Fruit fly (Drosophila melanogaster) whole organism, prepupa: ENCODE results near the gene SIDL.

Source experiments
- CG10631 ChIP-seq: fragments of 200-800 bp; sonication (Bioruptor generic); optimal IDR thresholded peaks from 2 replicates; lab custom pipeline; 2016; ENCODE audit warnings: missing biosample characterization, missing genetic modification characterization
- CG11294 ChIP-seq: fragments of 200-800 bp; sonication (Bioruptor generic); IDR thresholded peaks from 2 replicates; pipeline ENCODE4 v1.3.6; 2022; ENCODE audit warnings: missing biosample characterization, missing genetic modification characterization
- CG11762 ChIP-seq: fragments of 200-800 bp; sonication (Bioruptor generic); optimal IDR thresholded peaks from 3 replicates; lab custom pipeline; 2016; ENCODE audit warnings: missing biosample characterization, missing genetic modification characterization; ENCODE audit not compliant: insufficient read depth
- CG11902 ChIP-seq: fragments of 200-800 bp; sonication (Bioruptor generic); optimal IDR thresholded peaks from 3 replicates; lab custom pipeline; 2016; ENCODE audit warnings: missing biosample characterization, missing genetic modification characterization
- CG1621 ChIP-seq: fragments of 200-800 bp; sonication (Bioruptor generic); optimal IDR thresholded peaks from 3 replicates; lab custom pipeline; 2018; ENCODE audit warnings: missing biosample characterization, mild to moderate bottlenecking, missing genetic modification characterization
- CG16779 ChIP-seq: fragments of 200-800 bp; sonication (Bioruptor generic); optimal IDR thresholded peaks from 3 replicates; lab custom pipeline; 2017; ENCODE audit warnings: missing biosample characterization, mild to moderate bottlenecking, missing genetic modification characterization
- CG31627 ChIP-seq: fragments of 200-800 bp; sonication (Bioruptor generic); optimal IDR thresholded peaks from 3 replicates; lab custom pipeline; 2016; ENCODE audit warnings: missing biosample characterization, missing genetic modification characterization
- CG32006 ChIP-seq: fragments of 200-800 bp; sonication (Bioruptor generic); optimal IDR thresholded peaks from 3 replicates; lab custom pipeline; 2017; ENCODE audit warnings: missing biosample characterization, mild to moderate bottlenecking, missing genetic modification characterization
- CG3919 ChIP-seq: fragments of 200-800 bp; sonication (Bioruptor generic); optimal IDR thresholded peaks from 3 replicates; lab custom pipeline; 2016; ENCODE audit warnings: missing biosample characterization, missing genetic modification characterization
- CG4318 ChIP-seq: fragments of 200-800 bp; sonication (Bioruptor generic); optimal IDR thresholded peaks from 3 replicates; lab custom pipeline; 2017; ENCODE audit warnings: missing biosample characterization, mild to moderate bottlenecking, missing genetic modification characterization
- CG6276 ChIP-seq: fragments of 200-800 bp; sonication (Bioruptor generic); optimal IDR thresholded peaks from 2 replicates; lab custom pipeline; 2017; ENCODE audit warnings: missing biosample characterization, mild to moderate bottlenecking, missing genetic modification characterization
- CG6792 ChIP-seq: fragments of 200-800 bp; sonication (Bioruptor generic); optimal IDR thresholded peaks from 3 replicates; lab custom pipeline; 2016; ENCODE audit warnings: missing biosample characterization, missing genetic modification characterization
- CG6808 ChIP-seq: fragments of 200-800 bp; sonication (Bioruptor generic); optimal IDR thresholded peaks from 3 replicates; lab custom pipeline; 2017; ENCODE audit warnings: missing biosample characterization, missing genetic modification characterization, mild to moderate bottlenecking, moderate library complexity, missing genetic modification reagents
- CG8119 ChIP-seq: fragments of 200-800 bp; sonication (Bioruptor generic); IDR thresholded peaks from 3 replicates; pipeline ENCODE4 v1.3.6; 2022; ENCODE audit warnings: missing biosample characterization, missing genetic modification characterization
- CG8319 ChIP-seq: fragments of 200-800 bp; sonication (Bioruptor generic); optimal IDR thresholded peaks from 3 replicates; lab custom pipeline; 2016; ENCODE audit warnings: missing biosample characterization, missing genetic modification characterization
- Eip78C ChIP-seq: fragments of 200-800 bp; sonication (Bioruptor generic); peaks from one replicate; lab custom pipeline; 2016; ENCODE audit warnings: missing biosample characterization, missing genetic modification characterization
- Eip93F ChIP-seq: fragments of 200-800 bp; sonication (Bioruptor generic); optimal IDR thresholded peaks from 2 replicates; lab custom pipeline; 2016; ENCODE audit warnings: missing biosample characterization, mild to moderate bottlenecking, missing genetic modification characterization
- Ets21C ChIP-seq: fragments of 200-800 bp; sonication (Bioruptor generic); optimal IDR thresholded peaks from 3 replicates; lab custom pipeline; 2016; ENCODE audit warnings: missing biosample characterization, missing genetic modification characterization
- Ets96B ChIP-seq: fragments of 200-800 bp; optimal IDR thresholded peaks from 2 replicates; lab custom pipeline; 2019; ENCODE audit warnings: missing biosample characterization, mild to moderate bottlenecking, missing genetic modification characterization, moderate library complexity
- Gug ChIP-seq: fragments of 200-800 bp; sonication (Bioruptor generic); IDR thresholded peaks from 2 replicates; pipeline ENCODE4 v1.3.6; 2022; ENCODE audit warnings: missing biosample characterization, missing genetic modification characterization
- Hr38 ChIP-seq: sonication (Bioruptor generic); optimal IDR thresholded peaks from 2 replicates; lab custom pipeline; 2016; ENCODE audit warnings: missing biosample characterization, missing genetic modification characterization
- Hr39 ChIP-seq: fragments of 200-800 bp; sonication (Bioruptor generic); optimal IDR thresholded peaks from 2 replicates; lab custom pipeline; 2016; ENCODE audit warnings: missing biosample characterization, missing genetic modification characterization
- Hr4 ChIP-seq: fragments of 200-800 bp; sonication (Bioruptor generic); optimal IDR thresholded peaks from 3 replicates; lab custom pipeline; 2016; ENCODE audit warnings: missing biosample characterization, missing genetic modification characterization
- Lpt ChIP-seq: fragments of 200-800 bp; sonication (Bioruptor generic); optimal IDR thresholded peaks from 3 replicates; lab custom pipeline; 2016; ENCODE audit warnings: missing biosample characterization, missing genetic modification characterization
- OdsH ChIP-seq: fragments of 200-800 bp; sonication (Bioruptor generic); optimal IDR thresholded peaks from 3 replicates; lab custom pipeline; 2016; ENCODE audit warnings: missing biosample characterization, missing genetic modification characterization
- Smox ChIP-seq: fragments of 200-800 bp; sonication (Bioruptor generic); optimal IDR thresholded peaks from 3 replicates; lab custom pipeline; 2016; ENCODE audit warnings: missing biosample characterization, missing genetic modification characterization
- Sox14 ChIP-seq: fragments of 200-800 bp; sonication (Bioruptor generic); optimal IDR thresholded peaks from 3 replicates; lab custom pipeline; 2016; ENCODE audit warnings: missing biosample characterization, missing genetic modification characterization
- Sox15 ChIP-seq: fragments of 200-800 bp; sonication (Bioruptor generic); optimal IDR thresholded peaks from 3 replicates; lab custom pipeline; 2016; ENCODE audit warnings: missing biosample characterization, missing genetic modification characterization
- achi ChIP-seq: fragments of 200-800 bp; sonication (Bioruptor generic); optimal IDR thresholded peaks from 3 replicates; lab custom pipeline; 2016; ENCODE audit warnings: missing biosample characterization, missing genetic modification characterization
- dac ChIP-seq: fragments of 200-800 bp; sonication (Bioruptor generic); optimal IDR thresholded peaks from 2 replicates; lab custom pipeline; 2017; ENCODE audit warnings: missing biosample characterization, mild to moderate bottlenecking, missing genetic modification characterization
- dsx ChIP-seq: fragments of 200-800 bp; optimal IDR thresholded peaks from 3 replicates; lab custom pipeline; 2019; ENCODE audit warnings: missing biosample characterization, mild to moderate bottlenecking, missing genetic modification characterization, moderate library complexity; ENCODE audit not compliant: poor library complexity, severe bottlenecking
- eg ChIP-seq: fragments of 200-800 bp; sonication (Bioruptor generic); IDR thresholded peaks from 3 replicates; pipeline ENCODE4 v1.3.6; 2022; ENCODE audit warnings: missing biosample characterization, missing genetic modification characterization
- esn ChIP-seq: fragments of 200-800 bp; sonication (Bioruptor generic); optimal IDR thresholded peaks from 2 replicates; lab custom pipeline; 2016; ENCODE audit warnings: missing biosample characterization, mild to moderate bottlenecking, missing genetic modification characterization, moderate library complexity
- fd59A ChIP-seq: fragments of 200-800 bp; sonication (Bioruptor generic); optimal IDR thresholded peaks from 2 replicates; lab custom pipeline; 2017; ENCODE audit warnings: missing biosample characterization, mild to moderate bottlenecking, missing genetic modification characterization, missing genetic modification reagents
- fd85E ChIP-seq: fragments of 200-800 bp; sonication (Bioruptor generic); optimal IDR thresholded peaks from 3 replicates; lab custom pipeline; 2016; ENCODE audit warnings: missing biosample characterization, missing genetic modification characterization
- fkh ChIP-seq: fragments of 200-800 bp; sonication (Bioruptor generic); optimal IDR thresholded peaks from 3 replicates; lab custom pipeline; 2017; ENCODE audit warnings: missing biosample characterization, mild to moderate bottlenecking, missing genetic modification characterization, moderate library complexity
- lz ChIP-seq: fragments of 200-800 bp; sonication (Bioruptor generic); optimal IDR thresholded peaks from 3 replicates; lab custom pipeline; 2016; ENCODE audit warnings: missing biosample characterization, missing genetic modification characterization
- pdm3 ChIP-seq: fragments of 200-800 bp; sonication (Bioruptor generic); optimal IDR thresholded peaks from 3 replicates; lab custom pipeline; 2016; ENCODE audit warnings: missing biosample characterization, missing genetic modification characterization
- salr ChIP-seq, 2 experiments: fragments of 200-800 bp; sonication (Bioruptor generic); optimal IDR thresholded peaks; 3 replicates each; lab custom pipeline; 2016 to 2018; ENCODE audit warnings: missing biosample characterization in 2 of 2, missing genetic modification characterization in 2 of 2, mild to moderate bottlenecking in 1 of 2
- ss ChIP-seq, 2 experiments: fragments of 200-800 bp; sonication (Bioruptor generic); optimal IDR thresholded peaks; 2 replicates in 1 of 2; 3 replicates in 1 of 2; lab custom pipeline; 2017 to 2018; ENCODE audit warnings: mild to moderate bottlenecking in 2 of 2, missing biosample characterization in 2 of 2, missing genetic modification characterization in 2 of 2, moderate library complexity in 1 of 2
- svp ChIP-seq: fragments of 200-800 bp; sonication (Bioruptor generic); peaks from one replicate; lab custom pipeline; 2016; ENCODE audit warnings: missing biosample characterization, missing genetic modification characterization
- topi ChIP-seq: fragments of 200-800 bp; sonication (Bioruptor generic); optimal IDR thresholded peaks from 3 replicates; lab custom pipeline; 2016; ENCODE audit warnings: missing biosample characterization, missing genetic modification characterization
- vri ChIP-seq: fragments of 200-800 bp; sonication (Bioruptor generic); optimal IDR thresholded peaks from 3 replicates; lab custom pipeline; 2016; ENCODE audit warnings: missing biosample characterization, mild to moderate bottlenecking, missing genetic modification characterization

Gene SIDL

DNA sequence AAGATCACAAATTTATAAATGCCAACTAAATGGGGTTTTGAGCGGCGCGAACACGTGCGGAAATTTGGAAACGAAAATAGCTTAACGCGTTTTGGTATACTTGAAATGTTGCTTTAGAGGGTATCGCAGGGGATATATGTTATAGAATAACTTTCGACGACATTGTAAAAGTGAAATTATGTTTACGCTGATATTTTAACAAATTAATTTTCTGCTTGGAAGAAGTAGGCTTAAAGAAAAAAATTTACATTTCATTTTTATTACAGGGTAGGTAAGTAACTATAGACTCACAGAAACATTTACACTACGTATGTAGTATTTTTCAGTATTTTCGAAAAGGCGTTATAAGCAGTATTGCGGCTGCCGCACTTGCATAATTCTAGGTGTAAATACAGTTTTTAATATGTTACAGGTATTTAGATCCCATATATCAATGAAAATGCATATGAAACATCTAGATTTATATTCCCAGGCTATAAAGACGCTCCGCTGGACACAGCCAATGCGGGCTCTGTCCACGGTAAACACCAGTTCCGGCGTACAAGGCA is 10.7 kb upstream of the SIDL start, which contains the start of the genes Art3 and mRpS10 (continued):
- TF ChIP-seq CG10631 (GFP tag; lab: Kevin White, UChicago) (peak; percentile 100), CG11294 (GFP tag; lab: Robert Waterston, UW) (peak; percentile 100), OdsH (GFP tag; lab: Kevin White, UChicago) (peak; percentile 100), Hr4 (GFP tag; lab: Kevin White, UChicago) (peak; percentile 100), fd85E (GFP tag; lab: Kevin White, UChicago) (peak; percentile 98), Gug (GFP tag; lab: Robert Waterston, UW) (peak; percentile 100), svp (peak; percentile 100), Sox14 (GFP tag; lab: Kevin White, UChicago) (peak; percentile 100), Eip78C (GFP tag; lab: Kevin White, UChicago) (peak; percentile 100), CG8319 (peak; percentile 100), CG6792 (GFP tag; lab: Kevin White, UChicago) (peak; percentile 100), Eip93F (GFP tag; lab: Kevin White, UChicago) (peak; percentile 98), Hr38 (GFP tag; lab: Kevin White, UChicago) (peak; percentile 96), topi (GFP tag; lab: Kevin White, UChicago) (peak; percentile 100), CG11762 (GFP tag; lab: Kevin White, UChicago) (peak; percentile 100), CG11902 (GFP tag; lab: Kevin White, UChicago) (peak; percentile 100), achi (GFP tag; lab: Kevin White, UChicago) (peak; percentile 99), Ets96B (tag; lab: Kevin White, UChicago) (peak; percentile 100), dac (peak; percentile 98), CG6808 (GFP tag; lab: Kevin White, UChicago) (peak; percentile 99), dsx (GFP tag; lab: Kevin White, UChicago) (peak; percentile 99), fd59A (GFP tag; lab: Kevin White, UChicago) (peak; percentile 100), CG4318 (GFP tag; lab: Kevin White, UChicago) (peak; percentile 100), eg (GFP tag; lab: Robert Waterston, UW) (peak; percentile 100), CG3919 (GFP tag; lab: Kevin White, UChicago) (peak; percentile 100), ss (GFP tag; optimal IDR thresholded peaks at IDR 0.05; lab: Kevin White, UChicago) (peak; percentile 99 to 100), vri (peak; percentile 99), CG1621 (peak; percentile 99), lz (GFP tag; lab: Kevin White, UChicago) (peak; percentile 100), Lpt (GFP tag; lab: Kevin White, UChicago) (peak; percentile 100), CG16779 (tag; lab: Kevin White, UChicago) (peak; percentile 99), CG6276 (peak; percentile 99), CG32006 (peak; percentile 100), pdm3 (GFP tag; lab: Kevin White, UChicago) (peak; percentile 100), Smox (peak; percentile 100), salr (GFP tag; optimal IDR thresholded peaks at IDR 0.05; lab: Kevin White, UChicago) (peak; percentile 100), Sox15 (GFP tag; lab: Kevin White, UChicago) (peak; percentile 100), CG8119 (GFP tag; lab: Robert Waterston, UW) (peak; percentile 100), Hr39 (GFP tag; lab: Kevin White, UChicago) (peak; percentile 100)

DNA sequence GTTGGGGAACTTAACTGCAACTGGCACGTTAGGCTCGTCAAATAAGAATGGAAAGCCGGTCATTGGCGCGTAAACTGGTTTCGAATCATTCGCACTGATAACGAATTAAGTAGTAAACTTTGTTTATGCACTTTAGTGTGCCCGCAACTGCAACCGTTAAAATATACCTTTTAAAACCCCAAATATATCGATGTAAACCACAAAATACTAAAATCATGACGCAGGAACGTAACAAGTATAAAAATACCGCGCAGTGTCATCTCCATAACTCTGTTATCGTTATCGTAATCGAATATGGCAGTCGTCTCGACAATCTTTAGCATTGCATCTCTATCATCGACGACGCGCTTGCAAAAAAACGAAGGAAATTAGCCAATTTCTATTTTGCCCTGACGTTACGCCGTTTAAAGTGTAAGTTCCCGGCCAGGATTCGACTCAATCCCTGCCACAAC is 6.6 kb upstream of the SIDL start, which contains the start of the genes CG31344 and Caf1-55:
Gene CG31344 (minus strand): TSS at position 51 of the 452 bp plus-strand sequence.
Gene Caf1-55 (plus strand): TSS at position 298 of the 452 bp plus-strand sequence.
- no peak for TF ChIP-seq vri
- no peak for TF ChIP-seq Eip78C (GFP tag; lab: Kevin White, UChicago)
- no peak for TF ChIP-seq Eip93F (GFP tag; lab: Kevin White, UChicago)
- no peak for TF ChIP-seq eg (GFP tag; lab: Robert Waterston, UW)
- TF ChIP-seq CG31627 (GFP tag; lab: Kevin White, UChicago), result peak; percentile 2
- no peak for TF ChIP-seq CG11762 (GFP tag; lab: Kevin White, UChicago)
- no peak for TF ChIP-seq Sox15 (GFP tag; lab: Kevin White, UChicago)
- TF ChIP-seq dsx (GFP tag; lab: Kevin White, UChicago), result peak; percentile 73
- peak; percentile 19 for TF ChIP-seq fkh
- TF ChIP-seq Ets21C, result no peak
- TF ChIP-seq pdm3 (GFP tag; lab: Kevin White, UChicago), result no peak
- no peak for TF ChIP-seq CG3919 (GFP tag; lab: Kevin White, UChicago)
- TF ChIP-seq esn (GFP tag; lab: Kevin White, UChicago), result peak; percentile 3
